Worm (Caenorhabditis elegans) whole organism, young adult: ENCODE results near the gene C25A8.5.

Experiments
- C06A6.2 ChIP-seq: fragments of 200-800 bp; sonication (Bioruptor generic); conservative IDR thresholded peaks from 2 replicates; pipeline ENCODE4 v1.3.6; 2022; ENCODE audit warnings: missing genetic modification characterization, missing compliant biosample characterization
- C17E4.6 ChIP-seq: fragments of 200-800 bp; sonication (Bioruptor generic); IDR thresholded peaks from 2 replicates; pipeline ENCODE4 v1.3.6; 2022; ENCODE audit warnings: missing genetic modification reagents, missing genetic modification characterization, missing compliant biosample characterization
- F49E8.2 ChIP-seq: sonication (generic microtip); optimal IDR thresholded peaks from 3 replicates; lab custom pipeline; 2017; ENCODE audit warnings: missing genetic modification characterization, mild to moderate bottlenecking, missing compliant biosample characterization, antibody characterized with exemption, moderate library complexity; ENCODE audit not compliant: insufficient read depth
- F57A8.1 ChIP-seq: fragments of 200-800 bp; sonication (Bioruptor generic); optimal IDR thresholded peaks from 2 replicates; lab custom pipeline; 2018; ENCODE audit warnings: mild to moderate bottlenecking, missing genetic modification characterization, moderate library complexity, missing compliant biosample characterization
- K11D2.4 ChIP-seq: fragments of 200-800 bp; sonication (Bioruptor generic); IDR thresholded peaks from 2 replicates; pipeline ENCODE4 v1.3.6; 2022; ENCODE audit warnings: missing genetic modification reagents, missing genetic modification characterization, missing compliant biosample characterization
- K12H6.12 ChIP-seq: fragments of 200-800 bp; sonication (Bioruptor generic); optimal IDR thresholded peaks from 2 replicates; lab custom pipeline; 2018; ENCODE audit warnings: mild to moderate bottlenecking, missing genetic modification characterization, missing compliant biosample characterization
- T07F8.4 ChIP-seq: sonication (generic microtip); optimal IDR thresholded peaks from 2 replicates; lab custom pipeline; 2016; ENCODE audit warnings: mild to moderate bottlenecking, missing genetic modification characterization, moderate library complexity, missing compliant biosample characterization
- Y53G8AR.9 ChIP-seq: fragments of 200-800 bp; sonication (Bioruptor generic); conservative IDR thresholded peaks from 2 replicates; pipeline ENCODE4 v1.3.6; 2022; ENCODE audit warnings: missing genetic modification reagents, missing genetic modification characterization, missing compliant biosample characterization
- Y56A3A.18 ChIP-seq: fragments of 200-800 bp; sonication (Bioruptor generic); IDR thresholded peaks from 2 replicates; pipeline ENCODE4 v1.3.6; 2022; ENCODE audit warnings: missing genetic modification reagents, missing genetic modification characterization, missing compliant biosample characterization
- Y67H2A.10 ChIP-seq: fragments of 200-800 bp; sonication (Bioruptor generic); conservative IDR thresholded peaks from 2 replicates; pipeline ENCODE4 v1.3.6; 2022; ENCODE audit warnings: missing genetic modification reagents, missing genetic modification characterization, missing compliant biosample characterization
- Y79H2A.3 ChIP-seq: fragments of 200-800 bp; sonication (Bioruptor generic); conservative IDR thresholded peaks from 2 replicates; pipeline ENCODE4 v1.3.6; 2022; ENCODE audit warnings: missing genetic modification reagents, missing genetic modification characterization, missing compliant biosample characterization
- Y95B8A.8 ChIP-seq: fragments of 200-800 bp; sonication (Bioruptor generic); IDR thresholded peaks from 2 replicates; pipeline ENCODE4 v1.3.6; 2022; ENCODE audit warnings: missing genetic modification reagents, missing genetic modification characterization, missing compliant biosample characterization
- athp-1 ChIP-seq: sonication (generic microtip); optimal IDR thresholded peaks from 2 replicates; lab custom pipeline; 2017; ENCODE audit warnings: mild to moderate bottlenecking, missing genetic modification characterization, missing compliant biosample characterization
- attf-3 ChIP-seq: fragments of 200-800 bp; sonication (Bioruptor generic); conservative IDR thresholded peaks from 2 replicates; pipeline ENCODE4 v1.3.6; 2022; ENCODE audit warnings: missing genetic modification reagents, missing genetic modification characterization, missing compliant biosample characterization
- bed-2 ChIP-seq: fragments of 200-800 bp; sonication (Bioruptor generic); IDR thresholded peaks from 2 replicates; pipeline ENCODE4 v1.3.6; 2022; ENCODE audit warnings: missing genetic modification reagents, missing genetic modification characterization, missing compliant biosample characterization
- ceh-100 ChIP-seq: fragments of 200-800 bp; sonication (Bioruptor generic); IDR thresholded peaks from 2 replicates; pipeline ENCODE4 v1.3.6; 2022; ENCODE audit warnings: missing genetic modification reagents, missing genetic modification characterization, missing compliant biosample characterization
- ceh-27 ChIP-seq: fragments of 200-800 bp; sonication (Bioruptor generic); optimal IDR thresholded peaks from 2 replicates; lab custom pipeline; 2018; ENCODE audit warnings: mild to moderate bottlenecking, missing genetic modification characterization, moderate library complexity, missing compliant biosample characterization
- ceh-79 ChIP-seq: sonication (generic microtip); optimal IDR thresholded peaks from 2 replicates; lab custom pipeline; 2017; ENCODE audit warnings: mild to moderate bottlenecking, missing genetic modification characterization, missing compliant biosample characterization
- chd-7 ChIP-seq: sonication (generic microtip); optimal IDR thresholded peaks from 2 replicates; lab custom pipeline; 2016; ENCODE audit warnings: mild to moderate bottlenecking, missing genetic modification characterization, moderate library complexity, missing compliant biosample characterization
- die-1 ChIP-seq: sonication (generic microtip); optimal IDR thresholded peaks from 2 replicates; lab custom pipeline; 2016; ENCODE audit warnings: missing genotype, mild to moderate bottlenecking, missing genetic modification characterization, missing compliant biosample characterization
- egrh-3 ChIP-seq: fragments of 200-800 bp; sonication (Bioruptor generic); IDR thresholded peaks from 2 replicates; pipeline ENCODE4 v1.3.6; 2022; ENCODE audit warnings: missing genetic modification reagents, missing genetic modification characterization, missing compliant biosample characterization
- hlh-12 ChIP-seq: sonication (generic microtip); optimal IDR thresholded peaks from 2 replicates; lab custom pipeline; 2016; ENCODE audit warnings: missing genetic modification characterization, missing compliant biosample characterization
- hmg-20 ChIP-seq: fragments of 200-800 bp; sonication (Bioruptor generic); IDR thresholded peaks from 2 replicates; pipeline ENCODE4 v1.3.6; 2022; ENCODE audit warnings: missing genetic modification reagents, missing genetic modification characterization, missing compliant biosample characterization
- hrde-1 ChIP-seq: sonication (generic microtip); optimal IDR thresholded peaks from 2 replicates; lab custom pipeline; 2016; ENCODE audit warnings: missing genetic modification characterization, mild to moderate bottlenecking, missing compliant biosample characterization, moderate library complexity, missing genotype, missing genetic modification reagents, borderline replicate concordance
- let-526 ChIP-seq: fragments of 200-800 bp; sonication (Bioruptor generic); IDR thresholded peaks from 2 replicates; pipeline ENCODE4 v1.3.6; 2022; ENCODE audit warnings: missing genetic modification reagents, missing genetic modification characterization, missing compliant biosample characterization
- lin-40 ChIP-seq: sonication (generic microtip); optimal IDR thresholded peaks from 2 replicates; lab custom pipeline; 2016; ENCODE audit warnings: missing genetic modification characterization, mild to moderate bottlenecking, missing compliant biosample characterization, missing genotype, missing genetic modification reagents
- lin-54 ChIP-seq: fragments of 200-800 bp; sonication (Bioruptor generic); optimal IDR thresholded peaks from 2 replicates; lab custom pipeline; 2018; ENCODE audit warnings: mild to moderate bottlenecking, missing genetic modification characterization, missing compliant biosample characterization
- lir-1 ChIP-seq: fragments of 200-800 bp; sonication (Bioruptor generic); conservative IDR thresholded peaks from 2 replicates; pipeline ENCODE4 v1.3.6; 2022; ENCODE audit warnings: missing genetic modification reagents, missing genetic modification characterization, missing compliant biosample characterization
- lsl-1 ChIP-seq: fragments of 200-800 bp; sonication (Bioruptor generic); optimal IDR thresholded peaks from 2 replicates; lab custom pipeline; 2018; ENCODE audit warnings: mild to moderate bottlenecking, missing genetic modification characterization, moderate library complexity, missing compliant biosample characterization
- mcd-1 ChIP-seq: fragments of 200-800 bp; sonication (Bioruptor generic); IDR thresholded peaks from 2 replicates; pipeline ENCODE4 v1.3.6; 2022; ENCODE audit warnings: missing genetic modification reagents, missing genetic modification characterization, missing compliant biosample characterization
- mel-28 ChIP-seq: sonication (generic microtip); optimal IDR thresholded peaks from 2 replicates; lab custom pipeline; 2016; ENCODE audit warnings: borderline replicate concordance, mild to moderate bottlenecking, missing genetic modification characterization, missing compliant biosample characterization
- mes-4 ChIP-seq: sonication (generic microtip); optimal IDR thresholded peaks from 2 replicates; lab custom pipeline; 2016; ENCODE audit warnings: missing genotype, missing genetic modification characterization, missing compliant biosample characterization
- nfyb-1 ChIP-seq: fragments of 200-800 bp; sonication (Bioruptor generic); IDR thresholded peaks from 2 replicates; pipeline ENCODE4 v1.3.6; 2022; ENCODE audit warnings: missing genetic modification reagents, missing genetic modification characterization, missing compliant biosample characterization
- nhr-120 ChIP-seq: fragments of 200-800 bp; sonication (Bioruptor generic); IDR thresholded peaks from 2 replicates; pipeline ENCODE4 v1.3.6; 2022; ENCODE audit warnings: missing genetic modification characterization, missing compliant biosample characterization
- nhr-179 ChIP-seq: sonication (generic microtip); optimal IDR thresholded peaks from 2 replicates; lab custom pipeline; 2016; ENCODE audit warnings: mild to moderate bottlenecking, missing genetic modification characterization, missing compliant biosample characterization
- nhr-80 ChIP-seq: sonication (generic microtip); optimal IDR thresholded peaks from 2 replicates; lab custom pipeline; 2016; ENCODE audit warnings: missing genetic modification characterization, missing compliant biosample characterization
- nhr-90 ChIP-seq: sonication (generic microtip); optimal IDR thresholded peaks from 2 replicates; lab custom pipeline; 2016; ENCODE audit warnings: missing genotype, mild to moderate bottlenecking, missing genetic modification characterization, missing compliant biosample characterization
- rcor-1 ChIP-seq: fragments of 200-800 bp; sonication (Bioruptor generic); IDR thresholded peaks from 2 replicates; pipeline ENCODE4 v1.3.6; 2022; ENCODE audit warnings: missing genetic modification reagents, missing genetic modification characterization, missing compliant biosample characterization
- rpc-1 ChIP-seq, 2 experiments: fragments of 150-350 bp in 1 of 2; sonication (generic microtip) in 1 of 2; optimal IDR thresholded peaks; 2 replicates each; lab custom pipeline; 2014 to 2018; ENCODE audit warnings: missing biosample characterization in 1 of 2, missing genetic modification characterization in 1 of 2, missing genetic modification reagents in 1 of 2, missing genotype in 1 of 2
- snpc-3.4 ChIP-seq: sonication (generic microtip); optimal IDR thresholded peaks from 2 replicates; lab custom pipeline; 2017; ENCODE audit warnings: missing genetic modification characterization, mild to moderate bottlenecking, missing compliant biosample characterization, antibody characterized with exemption, moderate library complexity, missing genotype, missing genetic modification reagents
- tbx-9 ChIP-seq: sonication (generic microtip); optimal IDR thresholded peaks from 2 replicates; lab custom pipeline; 2016; ENCODE audit warnings: borderline replicate concordance, missing genetic modification characterization, inconsistent platforms, missing compliant biosample characterization
- tlf-1 ChIP-seq: fragments of 200-800 bp; sonication (Bioruptor generic); optimal IDR thresholded peaks from 2 replicates; lab custom pipeline; 2018; ENCODE audit warnings: mild to moderate bottlenecking, missing genetic modification characterization, missing compliant biosample characterization
- unc-62 ChIP-seq: fragments of 150-350 bp; optimal IDR thresholded peaks from 2 replicates; lab custom pipeline; 2014; ENCODE audit warnings: missing biosample characterization, missing genetic modification reagents, missing genetic modification characterization
- zfh-2 ChIP-seq: fragments of 200-800 bp; sonication (Bioruptor generic); conservative IDR thresholded peaks from 2 replicates; pipeline ENCODE4 v1.3.6; 2022; ENCODE audit warnings: missing genetic modification reagents, missing genetic modification characterization, missing compliant biosample characterization
- zim-3 ChIP-seq: sonication (generic microtip); optimal IDR thresholded peaks from 2 replicates; lab custom pipeline; 2017; ENCODE audit warnings: mild to moderate bottlenecking, missing genetic modification characterization, moderate library complexity, missing compliant biosample characterization
- ztf-18 ChIP-seq: sonication (generic microtip); optimal IDR thresholded peaks from 2 replicates; lab custom pipeline; 2016; ENCODE audit warnings: missing genotype, mild to moderate bottlenecking, missing genetic modification characterization, missing compliant biosample characterization
- ztf-25 ChIP-seq: fragments of 200-800 bp; sonication (Bioruptor generic); IDR thresholded peaks from 2 replicates; pipeline ENCODE4 v1.3.6; 2022; ENCODE audit warnings: missing genetic modification reagents, missing genetic modification characterization, missing compliant biosample characterization
- ztf-28 ChIP-seq: fragments of 200-800 bp; sonication (Bioruptor generic); IDR thresholded peaks from 2 replicates; pipeline ENCODE4 v1.3.6; 2022; ENCODE audit warnings: missing genetic modification reagents, missing genetic modification characterization, missing compliant biosample characterization
- ztf-3 ChIP-seq: fragments of 200-800 bp; sonication (Bioruptor generic); optimal IDR thresholded peaks from 2 replicates; lab custom pipeline; 2018; ENCODE audit warnings: mild to moderate bottlenecking, missing genetic modification characterization, missing compliant biosample characterization

C25A8.5 gene

DNA sequence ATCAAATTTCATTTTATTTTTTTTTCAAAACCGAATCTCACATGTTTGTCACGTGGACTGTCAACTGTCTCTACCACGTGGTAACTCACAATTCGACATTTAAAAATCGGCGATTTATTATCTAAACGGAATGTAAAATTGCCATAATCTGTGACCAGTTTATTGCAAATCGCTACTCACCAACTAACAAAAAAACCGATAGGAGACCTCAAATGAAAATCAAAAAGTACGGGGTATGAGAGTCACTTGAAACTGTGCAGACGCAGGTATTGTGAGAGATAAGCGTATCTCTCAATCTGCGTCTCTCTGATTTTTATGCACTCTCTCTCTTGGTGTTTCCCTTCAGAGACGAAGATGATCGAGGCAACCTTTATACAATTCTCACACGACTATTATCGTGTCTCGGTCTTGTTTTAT is 48.5 kb downstream of the C25A8.5 start (continued):
- TF ChIP-seq C06A6.2 (GFP tag; lab: Robert Waterston, UW) (0 out of 2 replicates have a peak, but pooled peaks have one; percentile 36), snpc-3.4 (tag; lab: Kevin White, UChicago) (no peak), nhr-80 (tag; lab: Kevin White, UChicago) (peak; percentile 84), tbx-9 (tag; lab: Kevin White, UChicago) (no peak), Y53G8AR.9 (0 out of 2 replicates have a peak, but pooled peaks have one; percentile 19), rcor-1 (GFP tag; lab: Robert Waterston, UW) (no peak), hlh-12 (tag; lab: Kevin White, UChicago) (no peak), nhr-120 (no peak), hrde-1 (no peak), ceh-27 (GFP tag; lab: Kevin White, UChicago) (no peak), K11D2.4 (peak; percentile 39; the same call in 1 of the 2 replicates), F57A8.1 (GFP tag; lab: Kevin White, UChicago) (no peak), zim-3 (tag; lab: Kevin White, UChicago) (no peak), bed-2 (GFP tag; lab: Robert Waterston, UW) (no peak), F49E8.2 (no peak), rpc-1 (optimal IDR thresholded peaks at IDR 0.05; lab: Kevin White, UChicago) (no peak), rpc-1 (tag; optimal IDR thresholded peaks at IDR 0.05; lab: Kevin White, UChicago) (no peak), tlf-1 (GFP tag; lab: Kevin White, UChicago) (no peak), nhr-179 (tag; lab: Kevin White, UChicago) (no peak), Y79H2A.3 (GFP tag; lab: Robert Waterston, UW) (no peak), mcd-1 (GFP tag; lab: Robert Waterston, UW) (no peak), Y56A3A.18 (GFP tag; lab: Robert Waterston, UW) (0 out of 2 replicates have a peak, but pooled peaks have one; percentile 24), attf-3 (GFP tag; lab: Robert Waterston, UW) (no peak), ztf-3 (GFP tag; lab: Kevin White, UChicago) (no peak), ztf-25 (GFP tag; lab: Robert Waterston, UW) (no peak), athp-1 (tag; lab: Kevin White, UChicago) (no peak), mel-28 (tag; lab: Kevin White, UChicago) (no peak), lir-1 (no peak), Y95B8A.8 (GFP tag; lab: Robert Waterston, UW) (no peak), nhr-90 (peak; percentile 5), ceh-79 (tag; lab: Kevin White, UChicago) (no peak), ztf-18 (tag; lab: Kevin White, UChicago) (peak; percentile 20), egrh-3 (GFP tag; lab: Robert Waterston, UW) (no peak), lin-40 (tag; lab: Kevin White, UChicago) (peak; percentile 74), let-526 (GFP tag; lab: Robert Waterston, UW) (peak; percentile 6; the same call in 1 of the 2 replicates), nfyb-1 (GFP tag; lab: Robert Waterston, UW) (no peak), zfh-2 (GFP tag; lab: Robert Waterston, UW) (no peak), T07F8.4 (tag; lab: Kevin White, UChicago) (no peak), ceh-100 (GFP tag; lab: Robert Waterston, UW) (no peak), lin-54 (GFP tag; lab: Kevin White, UChicago) (peak; percentile 39), die-1 (no peak), K12H6.12 (tag; lab: Kevin White, UChicago) (no peak), unc-62 (GFP tag; lab: Kevin White, UChicago) (no peak), chd-7 (peak; percentile 83), mes-4 (tag; lab: Kevin White, UChicago) (no peak), hmg-20 (no peak), ztf-28 (GFP tag; lab: Robert Waterston, UW) (no peak), lsl-1 (GFP tag; lab: Kevin White, UChicago) (no peak), C17E4.6 (GFP tag; lab: Robert Waterston, UW) (no peak), Y67H2A.10 (no peak)
